Worm (Caenorhabditis elegans): ENCODE measurements around the gene cutl-3.

cutl-3 gene

ce11 chrX:14946464-14947354 is 52.3 kb downstream of the cutl-3 start:
- TF ChIP-seq hlh-15 (tag; optimal IDR thresholded peaks at IDR 0.05) = no peak
- TF ChIP-seq ceh-45 (GFP tag; IDR thresholded peaks at IDR 0.05) = no peak
- no peak for TF ChIP-seq ref-2 (tag; optimal IDR thresholded peaks at IDR 0.05)
- TF ChIP-seq eyg-1 (tag; optimal IDR thresholded peaks at IDR 0.05) = no peak
- no peak for TF ChIP-seq dmd-4 (tag; optimal IDR thresholded peaks at IDR 0.05; ENCODE audit: borderline replicate concordance)
- TF ChIP-seq sdc-2 (tag; optimal IDR thresholded peaks at IDR 0.05) = peak; percentile 8
- TF ChIP-seq hlh-30 (tag; optimal IDR thresholded peaks at IDR 0.05; ENCODE audit: insufficient read depth) = peak; percentile 92
- TF ChIP-seq nhr-232 (tag; optimal IDR thresholded peaks at IDR 0.05) = no peak
- no peak for TF ChIP-seq unc-42 (tag; optimal IDR thresholded peaks at IDR 0.05)
- TF ChIP-seq pqm-1 (tag; optimal IDR thresholded peaks at IDR 0.05) = peak; percentile 12
- TF ChIP-seq tbx-2 (tag; optimal IDR thresholded peaks at IDR 0.05) = peak; percentile 24
- TF ChIP-seq pat-9 (tag; optimal IDR thresholded peaks at IDR 0.05) = no peak
- peak; percentile 93 for TF ChIP-seq elt-2 (tag; optimal IDR thresholded peaks at IDR 0.05)
- no peak for TF ChIP-seq ceh-6 (GFP tag; optimal IDR thresholded peaks at IDR 0.05)

- TF ChIP-seq ceh-18 (tag; optimal IDR thresholded peaks at IDR 0.05) (no peak), ceh-22 (tag; optimal IDR thresholded peaks at IDR 0.05) (no peak), ceh-45 (GFP tag; IDR thresholded peaks at IDR 0.05) (no peak), ahr-1 (tag; optimal IDR thresholded peaks at IDR 0.05) (no peak), hlh-15 (tag; optimal IDR thresholded peaks at IDR 0.05) (no peak)
Observed at ce11 chrX:14946217-14946463, 52.9 kb downstream of the cutl-3 start, which contains the start of gene mrp-5. Gene mrp-5 (minus strand): TSS chrX:14946317.
